Fruit fly (Drosophila melanogaster) whole organism, embryonic: Measurements from ENCODE around the gene Tim8.

Experiments used
- GATAe ChIP-seq: fragments of 200-800 bp; sonication (Bioruptor generic); conservative IDR thresholded peaks from 2 replicates; pipeline ENCODE4 v1.3.6; 2022; ENCODE audit warnings: missing biosample characterization, missing genetic modification characterization
- HLH3B ChIP-seq: fragments of 200-800 bp; sonication (Bioruptor generic); IDR thresholded peaks from 2 replicates; pipeline ENCODE4 v1.3.6; 2022; ENCODE audit warnings: missing biosample characterization, missing genetic modification characterization
- HLH54F ChIP-seq: fragments of 200-800 bp; sonication (Bioruptor generic); optimal IDR thresholded peaks from 3 replicates; lab custom pipeline; 2016; ENCODE audit warnings: missing biosample characterization, missing genetic modification characterization
- nerfin-2 ChIP-seq: fragments of 200-800 bp; sonication (Bioruptor generic); IDR thresholded peaks from 2 replicates; pipeline ENCODE4 v1.3.6; 2022; ENCODE audit warnings: missing biosample characterization, missing genetic modification characterization; ENCODE audit not compliant: partially characterized antibody

dm6 chrX:11404247-11404646, 36.0 kb downstream of the Tim8 start:
- TF ChIP-seq HLH3B (GFP tag; lab: Robert Waterston, UW), result no peak
- TF ChIP-seq nerfin-2 (GFP tag; lab: Robert Waterston, UW), result no peak
- no peak for TF ChIP-seq HLH54F
- TF ChIP-seq GATAe (GFP tag; lab: Robert Waterston, UW), result no peak
